Fruit fly (Drosophila melanogaster) whole organism, embryonic: ENCODE measurements around the gene amos.
A peak's percentile ranks its signal among the peaks of the same experiment; 100 is the strongest.

ENCODE experiments used
- ATbp ChIP-seq: fragments of 200-800 bp; sonication (Bioruptor generic); optimal IDR thresholded peaks from 2 replicates; lab custom pipeline; 2017; ENCODE audit warnings: missing biosample characterization, mild to moderate bottlenecking, missing genetic modification characterization, missing genetic modification reagents
- Abd-B ChIP-seq: fragments of 200-800 bp; sonication (Bioruptor generic); optimal IDR thresholded peaks from 2 replicates; lab custom pipeline; 2018; ENCODE audit warnings: missing biosample characterization, mild to moderate bottlenecking, missing genetic modification characterization, moderate library complexity
- Asciz ChIP-seq: fragments of 200-800 bp; sonication (Bioruptor generic); optimal IDR thresholded peaks from 2 replicates; lab custom pipeline; 2017; ENCODE audit warnings: missing biosample characterization, mild to moderate bottlenecking, missing genetic modification characterization, missing genetic modification reagents
- Bdp1 ChIP-seq: fragments of 200-800 bp; sonication (Bioruptor generic); optimal IDR thresholded peaks from 3 replicates; lab custom pipeline; 2016; ENCODE audit warnings: missing biosample characterization, missing genetic modification characterization
- CG10267 ChIP-seq: fragments of 200-800 bp; sonication (Bioruptor generic); optimal IDR thresholded peaks from 2 replicates; lab custom pipeline; 2018; ENCODE audit warnings: missing biosample characterization, mild to moderate bottlenecking, missing genetic modification characterization, moderate library complexity
- CG10431 ChIP-seq: fragments of 200-800 bp; sonication (Bioruptor generic); optimal IDR thresholded peaks from 3 replicates; lab custom pipeline; 2018; ENCODE audit warnings: missing biosample characterization, mild to moderate bottlenecking, missing genetic modification characterization
- CG11723 ChIP-seq: fragments of 200-800 bp; sonication (Bioruptor generic); optimal IDR thresholded peaks from 2 replicates; lab custom pipeline; 2017; ENCODE audit warnings: missing biosample characterization, mild to moderate bottlenecking, missing genetic modification characterization
- CG12236 ChIP-seq: fragments of 200-800 bp; sonication (Bioruptor generic); optimal IDR thresholded peaks from 2 replicates; lab custom pipeline; 2016; ENCODE audit warnings: missing biosample characterization, missing genetic modification characterization
- CG14050 ChIP-seq: fragments of 200-800 bp; sonication (Bioruptor generic); IDR thresholded peaks from 3 replicates; pipeline ENCODE4 v1.3.6; 2022; ENCODE audit warnings: missing biosample characterization, missing genetic modification characterization
- CG15011 ChIP-seq: fragments of 200-800 bp; sonication (Bioruptor generic); optimal IDR thresholded peaks from 3 replicates; lab custom pipeline; 2018; ENCODE audit warnings: missing biosample characterization, mild to moderate bottlenecking, missing genetic modification characterization
- CG16815 ChIP-seq: fragments of 200-800 bp; sonication (Bioruptor generic); optimal IDR thresholded peaks from 3 replicates; lab custom pipeline; 2017; ENCODE audit warnings: missing biosample characterization, mild to moderate bottlenecking, missing genetic modification characterization
- CG2129 ChIP-seq: fragments of 200-800 bp; sonication (Bioruptor generic); IDR thresholded peaks from 2 replicates; pipeline ENCODE4 v1.3.6; 2022; ENCODE audit warnings: missing biosample characterization, missing genetic modification characterization; ENCODE audit not compliant: partially characterized antibody
- CG2889 ChIP-seq: fragments of 200-800 bp; sonication (Bioruptor generic); IDR thresholded peaks from 3 replicates; pipeline ENCODE4 v1.3.6; 2022; ENCODE audit warnings: missing biosample characterization, missing genetic modification characterization
- CG34224 ChIP-seq: fragments of 200-800 bp; sonication (Bioruptor generic); IDR thresholded peaks from 3 replicates; pipeline ENCODE4 v1.3.6; 2022; ENCODE audit warnings: missing biosample characterization, missing genetic modification characterization; ENCODE audit not compliant: partially characterized antibody
- CG3995 ChIP-seq: fragments of 200-800 bp; sonication (Bioruptor generic); optimal IDR thresholded peaks from 3 replicates; lab custom pipeline; 2016; ENCODE audit warnings: missing biosample characterization, missing genetic modification characterization
- CG6654 ChIP-seq: fragments of 200-800 bp; sonication (Bioruptor generic); optimal IDR thresholded peaks from 2 replicates; lab custom pipeline; 2017; ENCODE audit warnings: missing biosample characterization, mild to moderate bottlenecking, missing genetic modification characterization
- CG8089 ChIP-seq: fragments of 200-800 bp; sonication (Bioruptor generic); optimal IDR thresholded peaks from 3 replicates; lab custom pipeline; 2016; ENCODE audit warnings: missing biosample characterization, missing genetic modification characterization
- CG8281 ChIP-seq: fragments of 200-800 bp; sonication (Bioruptor generic); optimal IDR thresholded peaks from 2 replicates; lab custom pipeline; 2018; ENCODE audit warnings: missing biosample characterization, mild to moderate bottlenecking, missing genetic modification characterization, moderate library complexity
- CG8478 ChIP-seq: fragments of >200 bp; optimal IDR thresholded peaks from 2 replicates; lab custom pipeline; 2018
- CHES-1-like ChIP-seq: fragments of 200-800 bp; sonication (Bioruptor generic); optimal IDR thresholded peaks from 2 replicates; lab custom pipeline; 2016; ENCODE audit warnings: missing biosample characterization, missing genetic modification characterization
- CTCF ChIP-seq: fragments of 200-800 bp; sonication (Bioruptor generic); optimal IDR thresholded peaks from 2 replicates; lab custom pipeline; 2017; ENCODE audit warnings: missing biosample characterization, mild to moderate bottlenecking, missing genetic modification characterization, moderate library complexity
- Dip2 ChIP-seq: fragments of 200-800 bp; sonication (Bioruptor generic); IDR thresholded peaks from 2 replicates; pipeline ENCODE4 v1.3.6; 2022; ENCODE audit warnings: missing biosample characterization, missing genetic modification characterization
- Drgx ChIP-seq: fragments of 200-800 bp; sonication (Bioruptor generic); IDR thresholded peaks from 2 replicates; pipeline ENCODE4 v1.3.6; 2022; ENCODE audit warnings: missing biosample characterization, missing genetic modification characterization
- GATAe ChIP-seq: fragments of 200-800 bp; sonication (Bioruptor generic); conservative IDR thresholded peaks from 2 replicates; pipeline ENCODE4 v1.3.6; 2022; ENCODE audit warnings: missing biosample characterization, missing genetic modification characterization
- H2.0 ChIP-seq: fragments of 200-800 bp; sonication (Bioruptor generic); IDR thresholded peaks from 2 replicates; pipeline ENCODE4 v1.3.6; 2022; ENCODE audit warnings: missing biosample characterization, missing genetic modification characterization
- HLH3B ChIP-seq: fragments of 200-800 bp; sonication (Bioruptor generic); IDR thresholded peaks from 2 replicates; pipeline ENCODE4 v1.3.6; 2022; ENCODE audit warnings: missing biosample characterization, missing genetic modification characterization
- MBD-R2 ChIP-seq: fragments of 200-800 bp; sonication (Bioruptor generic); IDR thresholded peaks from 2 replicates; pipeline ENCODE4 v1.3.6; 2022; ENCODE audit warnings: missing biosample characterization, missing genetic modification characterization
- Max ChIP-seq: fragments of 200-800 bp; sonication (Bioruptor generic); optimal IDR thresholded peaks from 2 replicates; lab custom pipeline; 2016; ENCODE audit warnings: missing biosample characterization, mild to moderate bottlenecking, missing genetic modification characterization
- NFAT ChIP-seq: fragments of 200-800 bp; sonication (Bioruptor generic); IDR thresholded peaks from 2 replicates; pipeline ENCODE4 v1.3.6; 2022; ENCODE audit warnings: missing biosample characterization, missing genetic modification characterization
- Optix ChIP-seq: fragments of 200-800 bp; sonication (Bioruptor generic); IDR thresholded peaks from 3 replicates; pipeline ENCODE4 v1.3.6; 2022; ENCODE audit warnings: missing biosample characterization, missing genetic modification characterization
- Scr ChIP-seq: fragments of 200-800 bp; sonication (Bioruptor generic); IDR thresholded peaks from 2 replicates; pipeline ENCODE4 v1.3.6; 2022; ENCODE audit warnings: missing biosample characterization, missing genetic modification characterization; ENCODE audit not compliant: partially characterized antibody
- Sox102F ChIP-seq: fragments of 200-800 bp; sonication (Bioruptor generic); optimal IDR thresholded peaks from 2 replicates; lab custom pipeline; 2018; ENCODE audit warnings: missing biosample characterization, mild to moderate bottlenecking, missing genetic modification characterization, moderate library complexity
- Spps ChIP-seq: fragments of 200-800 bp; sonication (Bioruptor generic); optimal IDR thresholded peaks from 2 replicates; lab custom pipeline; 2018; ENCODE audit warnings: missing biosample characterization, mild to moderate bottlenecking, missing genetic modification characterization
- bigmax ChIP-seq: fragments of 200-800 bp; sonication (Bioruptor generic); optimal IDR thresholded peaks from 2 replicates; lab custom pipeline; 2018; ENCODE audit warnings: missing biosample characterization, mild to moderate bottlenecking, missing genetic modification characterization
- bowl ChIP-seq: fragments of 200-800 bp; sonication (Bioruptor generic); IDR thresholded peaks from 2 replicates; pipeline ENCODE4 v1.3.6; 2022; ENCODE audit warnings: missing biosample characterization, missing genetic modification characterization
- br ChIP-seq: fragments of >200 bp; optimal IDR thresholded peaks from 2 replicates; lab custom pipeline; 2017
- ci ChIP-seq: fragments of 200-800 bp; sonication (Bioruptor generic); IDR thresholded peaks from 3 replicates; pipeline ENCODE4 v1.3.6; 2022; ENCODE audit warnings: missing biosample characterization, missing genetic modification characterization
- gsb ChIP-seq: fragments of 200-800 bp; sonication (Bioruptor generic); IDR thresholded peaks from 2 replicates; pipeline ENCODE4 v1.3.6; 2022; ENCODE audit warnings: missing biosample characterization, missing genetic modification characterization
- gsb-n ChIP-seq: fragments of 200-800 bp; sonication (Bioruptor generic); optimal IDR thresholded peaks from 3 replicates; lab custom pipeline; 2018; ENCODE audit warnings: missing biosample characterization, mild to moderate bottlenecking, missing genetic modification characterization
- her ChIP-seq: fragments of 200-800 bp; sonication (Bioruptor generic); optimal IDR thresholded peaks from 2 replicates; lab custom pipeline; 2016; ENCODE audit warnings: missing biosample characterization, missing genetic modification characterization
- nau ChIP-seq: fragments of 200-800 bp; sonication (Bioruptor generic); optimal IDR thresholded peaks from 3 replicates; lab custom pipeline; 2017; ENCODE audit warnings: missing biosample characterization, mild to moderate bottlenecking, missing genetic modification characterization, missing genetic modification reagents
- nom ChIP-seq: fragments of 200-800 bp; sonication (Bioruptor generic); optimal IDR thresholded peaks from 2 replicates; lab custom pipeline; 2017; ENCODE audit warnings: missing biosample characterization, missing genetic modification characterization, mild to moderate bottlenecking, moderate library complexity, missing genetic modification reagents
- prd ChIP-seq, 3 experiments: fragments of >200 bp in 2 of 3; fragments of 200-800 bp in 1 of 3; sonication (Bioruptor generic) in 1 of 3; optimal IDR thresholded peaks in 2 of 3; IDR thresholded peaks in 1 of 3; 2 replicates in 2 of 3; 3 replicates in 1 of 3; pipeline versions ENCODE4 v1.3.6 to Lab custom; 2017 to 2022; ENCODE audit warnings: missing biosample characterization in 1 of 3, missing genetic modification characterization in 1 of 3
- row ChIP-seq: fragments of 200-800 bp; sonication (Bioruptor generic); IDR thresholded peaks from 3 replicates; pipeline ENCODE4 v1.3.6; 2022; ENCODE audit warnings: missing biosample characterization, missing genetic modification characterization
- salm ChIP-seq: fragments of 200-800 bp; sonication (Bioruptor generic); optimal IDR thresholded peaks from 2 replicates; lab custom pipeline; 2018; ENCODE audit warnings: missing biosample characterization, mild to moderate bottlenecking, missing genetic modification characterization
- sens-2 ChIP-seq: fragments of 200-800 bp; sonication (Bioruptor generic); IDR thresholded peaks from 2 replicates; pipeline ENCODE4 v1.3.6; 2022; ENCODE audit warnings: missing biosample characterization, missing genetic modification characterization
- tll ChIP-seq, 2 experiments: fragments of 200-800 bp in 1 of 2; fragments of >200 bp in 1 of 2; sonication (Bioruptor generic) in 1 of 2; optimal IDR thresholded peaks; 2 replicates each; lab custom pipeline; 2017 to 2019; ENCODE audit warnings: missing biosample characterization in 2 of 2, missing genetic modification characterization in 2 of 2, mild to moderate bottlenecking in 1 of 2, moderate library complexity in 1 of 2
- vvl ChIP-seq: fragments of 200-800 bp; sonication (Bioruptor generic); IDR thresholded peaks from 2 replicates; pipeline ENCODE4 v1.3.6; 2022; ENCODE audit warnings: missing biosample characterization, missing genetic modification characterization
- zfh1 ChIP-seq: fragments of 200-800 bp; sonication (Bioruptor generic); IDR thresholded peaks from 3 replicates; pipeline ENCODE4 v1.3.6; 2022; ENCODE audit warnings: missing biosample characterization, missing genetic modification characterization

Gene amos

dm6 chr2L:18621357-18622211 lies 24.9 kb upstream of the amos start (continued):
- TF ChIP-seq Spps (tag; lab: Kevin White, UChicago) (peak; percentile 69), CG2129 (no peak), CG14050 (GFP tag; lab: Robert Waterston, UW) (peak; percentile 60), MBD-R2 (GFP tag; lab: Robert Waterston, UW) (peak; percentile 48; the same call in 1 of the 2 replicates), her (GFP tag; lab: Kevin White, UChicago) (no peak), Scr (GFP tag; lab: Robert Waterston, UW) (no peak), vvl (GFP tag; lab: Robert Waterston, UW) (peak; percentile 85), CG8478 (lab: Kevin White, UChicago) (no peak), ATbp (GFP tag; lab: Kevin White, UChicago) (peak; percentile 28), CG2889 (GFP tag; lab: Robert Waterston, UW) (peak; percentile 52; the same call in 1 of the 3 replicates), CG6654 (GFP tag; lab: Kevin White, UChicago) (no peak), CG8281 (peak; percentile 19), Drgx (peak; percentile 42; the same call in 1 of the 2 replicates), Sox102F (peak; percentile 66), sens-2 (no peak), CG8089 (GFP tag; lab: Kevin White, UChicago) (no peak), salm (tag; lab: Kevin White, UChicago) (peak; percentile 62), CG16815 (peak; percentile 28), zfh1 (peak; percentile 69; the same call in 1 of the 3 replicates), CG10431 (peak; percentile 28), H2.0 (GFP tag; lab: Robert Waterston, UW) (peak; percentile 56; the same call in 1 of the 2 replicates), ci (GFP tag; lab: Robert Waterston, UW) (peak; percentile 79), Bdp1 (peak; percentile 46), row (GFP tag; lab: Robert Waterston, UW) (peak; percentile 91), Max (GFP tag; lab: Kevin White, UChicago) (peak; percentile 59), GATAe (GFP tag; lab: Robert Waterston, UW) (peak; percentile 88), tll (GFP tag; optimal IDR thresholded peaks at IDR 0.05; lab: Kevin White, UChicago) (no peak), nom (GFP tag; lab: Kevin White, UChicago) (peak; percentile 27), CG15011 (peak; percentile 59), CG3995 (GFP tag; lab: Kevin White, UChicago) (peak; percentile 41), CG34224 (no peak), bowl (GFP tag; lab: Robert Waterston, UW) (no peak), HLH3B (GFP tag; lab: Robert Waterston, UW) (peak; percentile 66), CG11723 (GFP tag; lab: Kevin White, UChicago) (peak; percentile 44), CTCF (GFP tag; lab: Kevin White, UChicago) (no peak), gsb-n (tag; lab: Kevin White, UChicago) (peak; percentile 69), CG10267 (tag; lab: Kevin White, UChicago) (peak; percentile 77), Optix (GFP tag; lab: Robert Waterston, UW) (no peak), Abd-B (GFP tag; lab: Kevin White, UChicago) (peak; percentile 71), Dip2 (GFP tag; lab: Robert Waterston, UW) (no peak), prd (optimal IDR thresholded peaks at IDR 0.05; lab: Kevin White, UChicago) (no peak), prd (GFP tag; IDR thresholded peaks at IDR 0.05; lab: Robert Waterston, UW) (peak; percentile 80), CHES-1-like (GFP tag; lab: Kevin White, UChicago) (peak; percentile 1), br (no peak), nau (peak; percentile 58), CG12236 (GFP tag; lab: Kevin White, UChicago) (no peak), NFAT (GFP tag; lab: Robert Waterston, UW) (peak; percentile 10; the same call in 1 of the 2 replicates), bigmax (GFP tag; lab: Kevin White, UChicago) (no peak), gsb (peak; percentile 54), Asciz (GFP tag; lab: Kevin White, UChicago) (peak; percentile 66)
